Worm (Caenorhabditis elegans) whole organism, L3 larva: ENCODE measurements around the gene nspc-19.

ENCODE experiments used
- egl-27 ChIP-seq: sonication (generic microtip); optimal IDR thresholded peaks from 4 replicates; lab custom pipeline; 2017; ENCODE audit warnings: missing biosample characterization, missing genetic modification reagents, missing genetic modification characterization
- egl-5 ChIP-seq: fragments of 150-350 bp; optimal IDR thresholded peaks from 2 replicates; lab custom pipeline; 2017; ENCODE audit warnings: missing biosample characterization, missing genetic modification reagents, missing genetic modification characterization, inconsistent platforms
- jun-1 ChIP-seq: fragments of 150-350 bp; optimal IDR thresholded peaks from 2 replicates; lab custom pipeline; 2014; ENCODE audit warnings: missing biosample characterization, missing genetic modification reagents, missing genetic modification characterization
- nhr-12 ChIP-seq: fragments of 150-350 bp; optimal IDR thresholded peaks from 2 replicates; lab custom pipeline; 2014; ENCODE audit warnings: missing biosample characterization, missing genetic modification characterization
- nhr-76 ChIP-seq: fragments of 150-350 bp; sonication (generic microtip); optimal IDR thresholded peaks from 5 replicates; lab custom pipeline; 2014; ENCODE audit warnings: missing biosample characterization, missing genetic modification characterization
- ztf-11 ChIP-seq: fragments of 150-350 bp; optimal IDR thresholded peaks from 2 replicates; lab custom pipeline; 2014; ENCODE audit warnings: missing biosample characterization, missing genetic modification characterization

DNA sequence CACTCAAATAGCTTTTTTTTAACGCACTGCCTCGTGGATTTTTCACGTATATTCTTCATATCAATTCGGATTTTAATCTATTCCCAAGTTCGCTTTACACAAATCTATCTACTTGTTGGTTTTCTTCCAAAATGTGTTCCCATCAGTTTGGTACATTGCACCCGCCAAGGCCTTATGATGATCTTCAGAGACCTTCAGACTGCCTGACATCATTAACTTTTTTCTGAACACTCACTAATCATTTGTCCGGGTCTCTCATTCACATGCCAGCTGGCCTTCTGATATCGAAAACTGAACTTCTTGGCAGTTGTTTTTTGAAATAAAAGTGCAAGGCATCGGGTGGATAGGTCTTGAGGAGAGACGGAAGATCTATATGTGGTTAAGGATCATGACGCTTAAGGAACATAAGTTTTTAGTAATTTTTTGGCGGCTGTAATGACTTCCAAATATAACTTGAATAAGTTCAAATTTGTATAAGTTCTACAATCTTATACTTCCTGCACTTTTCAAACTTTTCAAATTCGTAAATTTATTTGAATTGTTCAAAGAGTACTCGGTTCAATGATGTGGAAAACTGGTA, 28.6 kb upstream of the nspc-19 start:
- TF ChIP-seq nhr-12 (tag; lab: Kevin White, UChicago), result no peak
- TF ChIP-seq nhr-76 (tag; lab: Kevin White, UChicago), result no peak
- no peak for TF ChIP-seq jun-1 (tag; lab: Kevin White, UChicago)
- no peak for TF ChIP-seq egl-5
- no peak for TF ChIP-seq egl-27
- TF ChIP-seq ztf-11 (tag; lab: Kevin White, UChicago), result no peak
